Worm (Caenorhabditis elegans) whole organism, young adult: Measurements from ENCODE around the gene C49C8.3.
A peak's percentile ranks its signal among the peaks of the same experiment; 100 is the strongest.

Experiments used
- B0019.2 ChIP-seq: fragments of 200-800 bp; sonication (Bioruptor generic); conservative IDR thresholded peaks from 2 replicates; pipeline ENCODE4 v1.3.6; 2022; ENCODE audit warnings: missing genetic modification reagents, missing genetic modification characterization, missing compliant biosample characterization
- B0336.3 ChIP-seq: fragments of 200-800 bp; sonication (Bioruptor generic); IDR thresholded peaks from 2 replicates; pipeline ENCODE4 v1.3.6; 2022; ENCODE audit warnings: missing genetic modification characterization, missing compliant biosample characterization
- C17E4.6 ChIP-seq: fragments of 200-800 bp; sonication (Bioruptor generic); IDR thresholded peaks from 2 replicates; pipeline ENCODE4 v1.3.6; 2022; ENCODE audit warnings: missing genetic modification reagents, missing genetic modification characterization, missing compliant biosample characterization
- F22D6.2 ChIP-seq: sonication (generic microtip); optimal IDR thresholded peaks from 2 replicates; lab custom pipeline; 2016; ENCODE audit warnings: mild to moderate bottlenecking, missing genetic modification characterization, missing compliant biosample characterization
- F33H1.4 ChIP-seq: fragments of 200-800 bp; sonication (Bioruptor generic); IDR thresholded peaks from 2 replicates; pipeline ENCODE4 v1.3.6; 2022; ENCODE audit warnings: missing genetic modification reagents, missing genetic modification characterization, missing compliant biosample characterization
- F39B2.1 ChIP-seq: fragments of 200-800 bp; sonication (Bioruptor generic); IDR thresholded peaks from 2 replicates; pipeline ENCODE4 v1.3.6; 2022; ENCODE audit warnings: missing genetic modification reagents, missing genetic modification characterization, missing compliant biosample characterization
- F52B5.7 ChIP-seq: sonication (generic microtip); optimal IDR thresholded peaks from 2 replicates; lab custom pipeline; 2016; ENCODE audit warnings: mild to moderate bottlenecking, missing genetic modification characterization, missing compliant biosample characterization
- K11D2.4 ChIP-seq: fragments of 200-800 bp; sonication (Bioruptor generic); IDR thresholded peaks from 2 replicates; pipeline ENCODE4 v1.3.6; 2022; ENCODE audit warnings: missing genetic modification reagents, missing genetic modification characterization, missing compliant biosample characterization
- K12H6.12 ChIP-seq: fragments of 200-800 bp; sonication (Bioruptor generic); optimal IDR thresholded peaks from 2 replicates; lab custom pipeline; 2018; ENCODE audit warnings: mild to moderate bottlenecking, missing genetic modification characterization, missing compliant biosample characterization
- T07F8.4 ChIP-seq: sonication (generic microtip); optimal IDR thresholded peaks from 2 replicates; lab custom pipeline; 2016; ENCODE audit warnings: mild to moderate bottlenecking, missing genetic modification characterization, moderate library complexity, missing compliant biosample characterization
- Y53F4B.3 ChIP-seq: fragments of 200-800 bp; sonication (Bioruptor generic); IDR thresholded peaks from 2 replicates; pipeline ENCODE4 v1.3.6; 2022; ENCODE audit warnings: missing genetic modification reagents, missing genetic modification characterization, missing compliant biosample characterization
- Y95B8A.8 ChIP-seq: fragments of 200-800 bp; sonication (Bioruptor generic); IDR thresholded peaks from 2 replicates; pipeline ENCODE4 v1.3.6; 2022; ENCODE audit warnings: missing genetic modification reagents, missing genetic modification characterization, missing compliant biosample characterization
- ZK185.1 ChIP-seq: sonication (generic microtip); optimal IDR thresholded peaks from 2 replicates; lab custom pipeline; 2016; ENCODE audit warnings: mild to moderate bottlenecking, missing genetic modification characterization, missing compliant biosample characterization; ENCODE audit not compliant: poor library complexity, severe bottlenecking
- ama-1 ChIP-seq, 3 experiments: fragments of 150-350 bp in 1 of 3; sonication (generic microtip) in 2 of 3; optimal IDR thresholded peaks; 2 replicates each; lab custom pipeline; 2014 to 2018; ENCODE audit warnings: missing biosample characterization in 2 of 3, missing genetic modification characterization in 2 of 3, missing genetic modification reagents in 2 of 3
- aptf-2 ChIP-seq: fragments of 200-800 bp; sonication (Bioruptor generic); conservative IDR thresholded peaks from 2 replicates; pipeline ENCODE4 v1.3.6; 2022; ENCODE audit warnings: missing genetic modification reagents, missing genetic modification characterization, missing compliant biosample characterization
- aptf-3 ChIP-seq: fragments of 200-800 bp; sonication (Bioruptor generic); IDR thresholded peaks from 2 replicates; pipeline ENCODE4 v1.3.6; 2022; ENCODE audit warnings: missing genetic modification characterization, missing compliant biosample characterization
- bed-1 ChIP-seq: fragments of 200-800 bp; sonication (Bioruptor generic); IDR thresholded peaks from 2 replicates; pipeline ENCODE4 v1.3.6; 2022; ENCODE audit warnings: missing genetic modification reagents, missing genetic modification characterization, missing compliant biosample characterization
- cebp-1 ChIP-seq, 2 experiments: fragments of 200-800 bp in 1 of 2; sonication (Bioruptor generic) in 1 of 2; sonication (generic microtip) in 1 of 2; IDR thresholded peaks in 1 of 2; optimal IDR thresholded peaks in 1 of 2; 2 replicates each; pipeline versions ENCODE4 v1.3.6 to Lab custom; 2017 to 2022; ENCODE audit warnings: missing compliant biosample characterization in 2 of 2, missing genetic modification characterization in 2 of 2, mild to moderate bottlenecking in 1 of 2, missing genetic modification reagents in 1 of 2, moderate library complexity in 1 of 2
- chd-7 ChIP-seq: sonication (generic microtip); optimal IDR thresholded peaks from 2 replicates; lab custom pipeline; 2016; ENCODE audit warnings: mild to moderate bottlenecking, missing genetic modification characterization, moderate library complexity, missing compliant biosample characterization
- dox-1 ChIP-seq: fragments of 200-800 bp; sonication (Bioruptor generic); IDR thresholded peaks from 2 replicates; pipeline ENCODE4 v1.3.6; 2022; ENCODE audit warnings: missing genetic modification reagents, missing genetic modification characterization, missing compliant biosample characterization
- egl-18 ChIP-seq: fragments of 200-800 bp; sonication (Bioruptor generic); IDR thresholded peaks from 2 replicates; pipeline ENCODE4 v1.3.6; 2022; ENCODE audit warnings: missing genetic modification reagents, missing genetic modification characterization, missing compliant biosample characterization
- egrh-3 ChIP-seq: fragments of 200-800 bp; sonication (Bioruptor generic); IDR thresholded peaks from 2 replicates; pipeline ENCODE4 v1.3.6; 2022; ENCODE audit warnings: missing genetic modification reagents, missing genetic modification characterization, missing compliant biosample characterization
- ekl-4 ChIP-seq: fragments of 200-800 bp; sonication (Bioruptor generic); IDR thresholded peaks from 2 replicates; pipeline ENCODE4 v1.3.6; 2022; ENCODE audit warnings: missing genetic modification reagents, missing genetic modification characterization, missing compliant biosample characterization
- him-1 ChIP-seq: sonication (generic microtip); optimal IDR thresholded peaks from 2 replicates; lab custom pipeline; 2016; ENCODE audit warnings: missing genotype, missing genetic modification reagents, missing genetic modification characterization, missing compliant biosample characterization
- lin-26 ChIP-seq: fragments of 200-800 bp; sonication (Bioruptor generic); IDR thresholded peaks from 2 replicates; pipeline ENCODE4 v1.3.6; 2022; ENCODE audit warnings: missing genetic modification reagents, missing genetic modification characterization, missing compliant biosample characterization
- lin-35 ChIP-seq, 3 experiments: fragments of 150-350 bp in 2 of 3; sonication (generic microtip) in 1 of 3; optimal IDR thresholded peaks; 2 replicates each; lab custom pipeline; 2014 to 2018; ENCODE audit warnings: missing biosample characterization in 3 of 3, missing genetic modification characterization in 3 of 3, missing genetic modification reagents in 3 of 3
- lir-1 ChIP-seq: fragments of 200-800 bp; sonication (Bioruptor generic); conservative IDR thresholded peaks from 2 replicates; pipeline ENCODE4 v1.3.6; 2022; ENCODE audit warnings: missing genetic modification reagents, missing genetic modification characterization, missing compliant biosample characterization
- lsl-1 ChIP-seq: fragments of 200-800 bp; sonication (Bioruptor generic); optimal IDR thresholded peaks from 2 replicates; lab custom pipeline; 2018; ENCODE audit warnings: mild to moderate bottlenecking, missing genetic modification characterization, moderate library complexity, missing compliant biosample characterization
- madf-3 ChIP-seq: fragments of 200-800 bp; sonication (Bioruptor generic); IDR thresholded peaks from 2 replicates; pipeline ENCODE4 v1.3.6; 2022; ENCODE audit warnings: missing genetic modification reagents, missing genetic modification characterization, missing compliant biosample characterization
- mcd-1 ChIP-seq: fragments of 200-800 bp; sonication (Bioruptor generic); IDR thresholded peaks from 2 replicates; pipeline ENCODE4 v1.3.6; 2022; ENCODE audit warnings: missing genetic modification reagents, missing genetic modification characterization, missing compliant biosample characterization
- mel-28 ChIP-seq: sonication (generic microtip); optimal IDR thresholded peaks from 2 replicates; lab custom pipeline; 2016; ENCODE audit warnings: borderline replicate concordance, mild to moderate bottlenecking, missing genetic modification characterization, missing compliant biosample characterization
- mxl-1 ChIP-seq: sonication (generic microtip); optimal IDR thresholded peaks from 2 replicates; lab custom pipeline; 2016; ENCODE audit warnings: missing genetic modification characterization, missing compliant biosample characterization
- nfya-1 ChIP-seq: sonication (generic microtip); optimal IDR thresholded peaks from 2 replicates; lab custom pipeline; 2017; ENCODE audit warnings: antibody characterized with exemption, missing compliant biosample characterization, missing genetic modification characterization, borderline replicate concordance; ENCODE audit not compliant: insufficient read depth
- nfya-2 ChIP-seq: fragments of 200-800 bp; sonication (Bioruptor generic); IDR thresholded peaks from 2 replicates; pipeline ENCODE4 v1.3.6; 2022; ENCODE audit warnings: missing genetic modification reagents, missing genetic modification characterization, missing compliant biosample characterization
- nfyb-1 ChIP-seq: fragments of 200-800 bp; sonication (Bioruptor generic); IDR thresholded peaks from 2 replicates; pipeline ENCODE4 v1.3.6; 2022; ENCODE audit warnings: missing genetic modification reagents, missing genetic modification characterization, missing compliant biosample characterization
- nhr-80 ChIP-seq: sonication (generic microtip); optimal IDR thresholded peaks from 2 replicates; lab custom pipeline; 2016; ENCODE audit warnings: missing genetic modification characterization, missing compliant biosample characterization
- nhr-90 ChIP-seq: sonication (generic microtip); optimal IDR thresholded peaks from 2 replicates; lab custom pipeline; 2016; ENCODE audit warnings: missing genotype, mild to moderate bottlenecking, missing genetic modification characterization, missing compliant biosample characterization
- pbrm-1 ChIP-seq: fragments of 200-800 bp; sonication (Bioruptor generic); IDR thresholded peaks from 2 replicates; pipeline ENCODE4 v1.3.6; 2022; ENCODE audit warnings: missing genetic modification reagents, missing genetic modification characterization, missing compliant biosample characterization
- snpc-4 ChIP-seq, 5 experiments: fragments of 150-350 bp in 1 of 5; sonication (generic microtip) in 4 of 5; optimal IDR thresholded peaks; 2 replicates each; lab custom pipeline; 2014 to 2018; ENCODE audit warnings: missing genetic modification characterization in 5 of 5, missing biosample characterization in 3 of 5, antibody characterized with exemption in 2 of 5, mild to moderate bottlenecking in 2 of 5, missing compliant biosample characterization in 2 of 5, missing genotype in 2 of 5, moderate library complexity in 2 of 5, missing genetic modification reagents in 1 of 5
- somi-1 ChIP-seq: fragments of 200-800 bp; sonication (Bioruptor generic); optimal IDR thresholded peaks from 2 replicates; lab custom pipeline; 2018; ENCODE audit warnings: mild to moderate bottlenecking, missing genetic modification characterization, missing compliant biosample characterization
- sptf-2 ChIP-seq: fragments of 200-800 bp; sonication (Bioruptor generic); optimal IDR thresholded peaks from 2 replicates; lab custom pipeline; 2018; ENCODE audit warnings: mild to moderate bottlenecking, missing genetic modification characterization, missing compliant biosample characterization
- unc-130 ChIP-seq: sonication (generic microtip); optimal IDR thresholded peaks from 2 replicates; lab custom pipeline; 2016; ENCODE audit warnings: missing genetic modification reagents, missing genetic modification characterization, missing compliant biosample characterization
- unc-62 ChIP-seq: fragments of 150-350 bp; optimal IDR thresholded peaks from 2 replicates; lab custom pipeline; 2014; ENCODE audit warnings: missing biosample characterization, missing genetic modification reagents, missing genetic modification characterization
- xnd-1 ChIP-seq: sonication (generic microtip); optimal IDR thresholded peaks from 2 replicates; lab custom pipeline; 2016; ENCODE audit warnings: missing genotype, missing genetic modification reagents, missing genetic modification characterization, missing compliant biosample characterization
- zfh-2 ChIP-seq: fragments of 200-800 bp; sonication (Bioruptor generic); conservative IDR thresholded peaks from 2 replicates; pipeline ENCODE4 v1.3.6; 2022; ENCODE audit warnings: missing genetic modification reagents, missing genetic modification characterization, missing compliant biosample characterization
- ztf-22 ChIP-seq: fragments of 200-800 bp; sonication (Bioruptor generic); optimal IDR thresholded peaks from 2 replicates; lab custom pipeline; 2018; ENCODE audit warnings: mild to moderate bottlenecking, missing genetic modification characterization, moderate library complexity, missing compliant biosample characterization
- ztf-26 ChIP-seq: sonication (generic microtip); optimal IDR thresholded peaks from 2 replicates; lab custom pipeline; 2017; ENCODE audit warnings: missing genetic modification characterization, missing compliant biosample characterization

C49C8.3 gene

ce11 chrIV:8629609-8630052 lies 14.9 kb upstream of the C49C8.3 start (continued):
- TF ChIP-seq lir-1 (GFP tag; lab: Robert Waterston, UW) (no peak), Y95B8A.8 (GFP tag; lab: Robert Waterston, UW) (no peak), aptf-2 (GFP tag; lab: Robert Waterston, UW) (no peak), chd-7 (tag; lab: Kevin White, UChicago) (peak; percentile 53), pbrm-1 (no peak), nfya-1 (tag; lab: Kevin White, UChicago) (no peak), B0336.3 (no peak), nfyb-1 (GFP tag; lab: Robert Waterston, UW) (no peak), nfya-2 (GFP tag; lab: Robert Waterston, UW) (no peak), unc-130 (no peak), lin-26 (GFP tag; lab: Robert Waterston, UW) (no peak), cebp-1 (GFP tag; IDR thresholded peaks at IDR 0.05; lab: Robert Waterston, UW) (no peak), cebp-1 (tag; optimal IDR thresholded peaks at IDR 0.05; lab: Kevin White, UChicago) (peak; percentile 25), unc-62 (GFP tag; lab: Kevin White, UChicago) (no peak), lsl-1 (GFP tag; lab: Kevin White, UChicago) (no peak), ztf-26 (no peak), mxl-1 (tag; lab: Kevin White, UChicago) (no peak), F39B2.1 (no peak), F22D6.2 (tag; lab: Kevin White, UChicago) (no peak), C17E4.6 (GFP tag; lab: Robert Waterston, UW) (no peak), egl-18 (GFP tag; lab: Robert Waterston, UW) (no peak), ztf-22 (no peak), nhr-90 (no peak), somi-1 (peak; percentile 4), B0019.2 (no peak), nhr-80 (tag; lab: Kevin White, UChicago) (no peak), sptf-2 (GFP tag; lab: Kevin White, UChicago) (no peak), madf-3 (GFP tag; lab: Robert Waterston, UW) (no peak), K11D2.4 (GFP tag; lab: Robert Waterston, UW) (no peak), him-1 (tag; lab: Kevin White, UChicago) (no peak), K12H6.12 (tag; lab: Kevin White, UChicago) (peak; percentile 77), ekl-4 (no peak), aptf-3 (GFP tag; lab: Robert Waterston, UW) (no peak), mel-28 (no peak), bed-1 (GFP tag; lab: Robert Waterston, UW) (no peak), zfh-2 (GFP tag; lab: Robert Waterston, UW) (peak; percentile 81), ama-1 (optimal IDR thresholded peaks at IDR 0.05; lab: Kevin White, UChicago) (no peak), ama-1 (GFP tag; optimal IDR thresholded peaks at IDR 0.05; lab: Kevin White, UChicago) (no peak), dox-1 (GFP tag; lab: Robert Waterston, UW) (no peak), mcd-1 (GFP tag; lab: Robert Waterston, UW) (0 out of 2 replicates have a peak, but pooled peaks have one; percentile 21), xnd-1 (tag; lab: Kevin White, UChicago) (no peak), Y53F4B.3 (GFP tag; lab: Robert Waterston, UW) (no peak), egrh-3 (no peak), F52B5.7 (tag; lab: Kevin White, UChicago) (no peak), snpc-4 (GFP tag; optimal IDR thresholded peaks at IDR 0.05; lab: Kevin White, UChicago) (no peak), snpc-4 (tag; optimal IDR thresholded peaks at IDR 0.05; lab: Kevin White, UChicago) (no peak), ZK185.1 (no peak), lin-35 (GFP tag; optimal IDR thresholded peaks at IDR 0.05; lab: Kevin White, UChicago) (peak in 1 of 3 experiments; percentile 73), F33H1.4 (no peak), T07F8.4 (tag; lab: Kevin White, UChicago) (no peak)
